Fruit fly (Drosophila melanogaster) whole organism, embryonic: ENCODE data around the gene CG4218.

Experiments
- Atf6 ChIP-seq: fragments of 200-800 bp; sonication (Bioruptor generic); IDR thresholded peaks from 2 replicates; pipeline ENCODE4 v1.3.6; 2022; ENCODE audit warnings: missing biosample characterization, missing genetic modification characterization
- Blimp-1 ChIP-seq: fragments of 200-800 bp; sonication (Bioruptor generic); optimal IDR thresholded peaks from 3 replicates; lab custom pipeline; 2018; ENCODE audit warnings: missing biosample characterization, missing genetic modification characterization, mild to moderate bottlenecking, moderate library complexity, missing genetic modification reagents
- CG1024 ChIP-seq: fragments of 200-800 bp; sonication (Bioruptor generic); IDR thresholded peaks from 2 replicates; pipeline ENCODE4 v1.3.6; 2022; ENCODE audit warnings: missing biosample characterization, missing genetic modification characterization
- CG10321 ChIP-seq: fragments of 200-800 bp; sonication (Bioruptor generic); IDR thresholded peaks from 2 replicates; pipeline ENCODE4 v1.3.6; 2022; ENCODE audit warnings: missing biosample characterization, missing genetic modification characterization
- CG11504 ChIP-seq: fragments of 200-800 bp; sonication (Bioruptor generic); optimal IDR thresholded peaks from 3 replicates; lab custom pipeline; 2019; ENCODE audit warnings: missing biosample characterization, mild to moderate bottlenecking, missing genetic modification characterization, moderate library complexity
- CG11696 ChIP-seq: fragments of 200-800 bp; sonication (Bioruptor generic); IDR thresholded peaks from 2 replicates; pipeline ENCODE4 v1.3.6; 2022; ENCODE audit warnings: missing biosample characterization, missing genetic modification characterization
- CG12942 ChIP-seq: fragments of 200-800 bp; sonication (Bioruptor generic); optimal IDR thresholded peaks from 3 replicates; lab custom pipeline; 2016; ENCODE audit warnings: missing biosample characterization, missing genetic modification characterization
- CG13296 ChIP-seq: fragments of 200-800 bp; sonication (Bioruptor generic); optimal IDR thresholded peaks from 3 replicates; lab custom pipeline; 2018; ENCODE audit warnings: missing biosample characterization, mild to moderate bottlenecking, missing genetic modification characterization
- CG14441 ChIP-seq: fragments of 200-800 bp; sonication (Bioruptor generic); IDR thresholded peaks from 2 replicates; pipeline ENCODE4 v1.3.6; 2022; ENCODE audit warnings: missing biosample characterization, missing genetic modification characterization
- CG15479 ChIP-seq: fragments of 200-800 bp; sonication (Bioruptor generic); optimal IDR thresholded peaks from 3 replicates; lab custom pipeline; 2019; ENCODE audit warnings: missing biosample characterization, mild to moderate bottlenecking, missing genetic modification characterization, moderate library complexity
- CG15601 ChIP-seq: fragments of 200-800 bp; sonication (Bioruptor generic); optimal IDR thresholded peaks from 3 replicates; lab custom pipeline; 2019; ENCODE audit warnings: missing biosample characterization, mild to moderate bottlenecking, missing genetic modification characterization, moderate library complexity
- CG17328 ChIP-seq: fragments of 200-800 bp; sonication (Bioruptor generic); IDR thresholded peaks from 2 replicates; pipeline ENCODE4 v1.3.6; 2022; ENCODE audit warnings: missing biosample characterization, missing genetic modification characterization
- CG18262 ChIP-seq: fragments of 200-800 bp; optimal IDR thresholded peaks from 3 replicates; lab custom pipeline; 2019; ENCODE audit warnings: missing biosample characterization, mild to moderate bottlenecking, missing genetic modification characterization, moderate library complexity
- CG18764 ChIP-seq: fragments of 200-800 bp; sonication (Bioruptor generic); optimal IDR thresholded peaks from 3 replicates; lab custom pipeline; 2016; ENCODE audit warnings: missing biosample characterization, missing genetic modification characterization
- CG2199 ChIP-seq: fragments of 200-800 bp; sonication (Bioruptor generic); IDR thresholded peaks from 3 replicates; pipeline ENCODE4 v1.3.6; 2022; ENCODE audit warnings: missing biosample characterization, missing genetic modification characterization
- CG30403 ChIP-seq: fragments of 200-800 bp; sonication (Bioruptor generic); optimal IDR thresholded peaks from 3 replicates; lab custom pipeline; 2016; ENCODE audit warnings: missing biosample characterization, missing genetic modification characterization
- CG3995 ChIP-seq: fragments of 200-800 bp; sonication (Bioruptor generic); optimal IDR thresholded peaks from 3 replicates; lab custom pipeline; 2016; ENCODE audit warnings: missing biosample characterization, missing genetic modification characterization
- CG4820 ChIP-seq: fragments of 200-800 bp; sonication (Bioruptor generic); optimal IDR thresholded peaks from 3 replicates; lab custom pipeline; 2016; ENCODE audit warnings: missing biosample characterization, missing genetic modification characterization
- CG6272 ChIP-seq: fragments of 200-800 bp; sonication (Bioruptor generic); IDR thresholded peaks from 2 replicates; pipeline ENCODE4 v1.3.6; 2022; ENCODE audit warnings: missing biosample characterization, missing genetic modification characterization
- CG6689 ChIP-seq: fragments of 200-800 bp; sonication (Bioruptor generic); IDR thresholded peaks from 2 replicates; pipeline ENCODE4 v1.3.6; 2022; ENCODE audit warnings: missing biosample characterization, missing genetic modification characterization
- CG6765 ChIP-seq: fragments of 200-800 bp; sonication (Bioruptor generic); optimal IDR thresholded peaks from 3 replicates; lab custom pipeline; 2017; ENCODE audit warnings: missing biosample characterization, mild to moderate bottlenecking, missing genetic modification characterization
- CG7839 ChIP-seq: fragments of 200-800 bp; sonication (Bioruptor generic); optimal IDR thresholded peaks from 3 replicates; lab custom pipeline; 2018; ENCODE audit warnings: missing biosample characterization, mild to moderate bottlenecking, missing genetic modification characterization, moderate library complexity
- CG8290 ChIP-seq, 3 experiments: fragments of 200-800 bp; sonication (Bioruptor generic); optimal IDR thresholded peaks; 2 replicates each; lab custom pipeline; 2016 to 2019; ENCODE audit warnings: missing biosample characterization in 3 of 3, missing genetic modification characterization in 3 of 3, mild to moderate bottlenecking in 2 of 3, moderate library complexity in 1 of 3
- CG9817 ChIP-seq: fragments of 200-800 bp; sonication (Bioruptor generic); optimal IDR thresholded peaks from 2 replicates; lab custom pipeline; 2018; ENCODE audit warnings: missing biosample characterization, mild to moderate bottlenecking, missing genetic modification characterization, moderate library complexity
- CG9876 ChIP-seq: fragments of 200-800 bp; sonication (Bioruptor generic); optimal IDR thresholded peaks from 2 replicates; lab custom pipeline; 2016; ENCODE audit warnings: missing biosample characterization, missing genetic modification characterization
- CrebB ChIP-seq: fragments of 200-800 bp; sonication (Bioruptor generic); optimal IDR thresholded peaks from 3 replicates; lab custom pipeline; 2018; ENCODE audit warnings: missing biosample characterization, mild to moderate bottlenecking, missing genetic modification characterization
- Dip3 ChIP-seq: fragments of 200-800 bp; sonication (Bioruptor generic); optimal IDR thresholded peaks from 3 replicates; lab custom pipeline; 2016; ENCODE audit warnings: missing biosample characterization, missing genetic modification characterization
- Lhr ChIP-seq: fragments of 200-800 bp; sonication (Bioruptor generic); optimal IDR thresholded peaks from 3 replicates; lab custom pipeline; 2017; ENCODE audit warnings: mild to moderate bottlenecking, missing biosample characterization, missing genetic modification reagents, missing genetic modification characterization
- Lim3 ChIP-seq: fragments of 200-800 bp; sonication (Bioruptor generic); IDR thresholded peaks from 2 replicates; pipeline ENCODE4 v1.3.6; 2022; ENCODE audit warnings: missing biosample characterization, missing genetic modification characterization
- Mad ChIP-seq: fragments of 200-800 bp; sonication (Bioruptor generic); optimal IDR thresholded peaks from 2 replicates; lab custom pipeline; 2016; ENCODE audit warnings: missing biosample characterization, missing genetic modification characterization
- Max ChIP-seq: fragments of 200-800 bp; sonication (Bioruptor generic); optimal IDR thresholded peaks from 2 replicates; lab custom pipeline; 2016; ENCODE audit warnings: missing biosample characterization, mild to moderate bottlenecking, missing genetic modification characterization
- NC2α ChIP-seq: fragments of 200-800 bp; sonication (Bioruptor generic); optimal IDR thresholded peaks from 2 replicates; lab custom pipeline; 2016; ENCODE audit warnings: missing biosample characterization, missing genetic modification characterization
- aop ChIP-seq: fragments of 200-800 bp; sonication (Bioruptor generic); IDR thresholded peaks from 2 replicates; pipeline ENCODE4 v1.3.6; 2022; ENCODE audit warnings: missing biosample characterization, missing genetic modification characterization
- ato ChIP-seq: fragments of 200-800 bp; sonication (Bioruptor generic); IDR thresholded peaks from 2 replicates; pipeline ENCODE4 v1.3.6; 2022; ENCODE audit warnings: missing biosample characterization, missing genetic modification characterization; ENCODE audit not compliant: partially characterized antibody
- bigmax ChIP-seq: fragments of 200-800 bp; sonication (Bioruptor generic); optimal IDR thresholded peaks from 2 replicates; lab custom pipeline; 2018; ENCODE audit warnings: missing biosample characterization, mild to moderate bottlenecking, missing genetic modification characterization
- cg ChIP-seq: fragments of 200-800 bp; sonication (Bioruptor generic); optimal IDR thresholded peaks from 3 replicates; lab custom pipeline; 2019; ENCODE audit warnings: missing biosample characterization, mild to moderate bottlenecking, missing genetic modification characterization, moderate library complexity
- chif ChIP-seq, 2 experiments: fragments of 200-800 bp; sonication (Bioruptor generic); optimal IDR thresholded peaks; 3 replicates each; lab custom pipeline; 2016; ENCODE audit warnings: missing biosample characterization in 2 of 2, missing genetic modification characterization in 2 of 2
- croc ChIP-seq: fragments of 200-800 bp; sonication (Bioruptor generic); conservative IDR thresholded peaks from 3 replicates; pipeline ENCODE4 v1.3.6; 2022; ENCODE audit warnings: missing biosample characterization, missing genetic modification characterization
- eve ChIP-seq, 2 experiments: fragments of >200 bp; optimal IDR thresholded peaks; 2 replicates each; lab custom pipeline; 2017; ENCODE audit warnings: missing biosample characterization in 2 of 2, missing genetic modification characterization in 2 of 2
- ewg ChIP-seq: fragments of 200-800 bp; sonication (Bioruptor generic); optimal IDR thresholded peaks from 3 replicates; lab custom pipeline; 2017; ENCODE audit warnings: mild to moderate bottlenecking, missing biosample characterization, missing genetic modification reagents, missing genetic modification characterization
- exex ChIP-seq: fragments of 200-800 bp; sonication (Bioruptor generic); optimal IDR thresholded peaks from 4 replicates; lab custom pipeline; 2018; ENCODE audit warnings: missing biosample characterization, mild to moderate bottlenecking, missing genetic modification characterization, moderate library complexity
- fru ChIP-seq: fragments of >200 bp; optimal IDR thresholded peaks from 2 replicates; lab custom pipeline; 2017
- kni ChIP-seq: fragments of 200-800 bp; sonication (Bioruptor generic); optimal IDR thresholded peaks from 3 replicates; lab custom pipeline; 2017; ENCODE audit warnings: mild to moderate bottlenecking, missing biosample characterization, missing genetic modification reagents, missing genetic modification characterization
- lbe ChIP-seq: fragments of 200-800 bp; sonication (Bioruptor generic); optimal IDR thresholded peaks from 2 replicates; lab custom pipeline; 2016; ENCODE audit warnings: missing biosample characterization, mild to moderate bottlenecking, missing genetic modification characterization
- lmd ChIP-seq: fragments of 200-800 bp; sonication (Bioruptor generic); IDR thresholded peaks from 2 replicates; pipeline ENCODE4 v1.3.6; 2022; ENCODE audit warnings: missing biosample characterization, missing genetic modification characterization
- pum ChIP-seq: fragments of 200-800 bp; sonication (Bioruptor generic); optimal IDR thresholded peaks from 2 replicates; lab custom pipeline; 2016; ENCODE audit warnings: missing biosample characterization, missing genetic modification characterization
- rib ChIP-seq: fragments of 200-800 bp; sonication (Bioruptor generic); IDR thresholded peaks from 2 replicates; pipeline ENCODE4 v1.3.6; 2022; ENCODE audit warnings: missing biosample characterization, missing genetic modification characterization
- tgo ChIP-seq: fragments of 200-800 bp; sonication (Bioruptor generic); IDR thresholded peaks from 3 replicates; pipeline ENCODE4 v1.3.6; 2022; ENCODE audit warnings: missing biosample characterization, missing genetic modification characterization
- vfl ChIP-seq: fragments of 200-800 bp; sonication (Bioruptor generic); optimal IDR thresholded peaks from 2 replicates; lab custom pipeline; 2016; ENCODE audit warnings: missing biosample characterization, missing genetic modification characterization
- wek ChIP-seq: fragments of 200-800 bp; sonication (Bioruptor generic); optimal IDR thresholded peaks from 3 replicates; lab custom pipeline; 2018; ENCODE audit warnings: missing biosample characterization, mild to moderate bottlenecking, missing genetic modification characterization, moderate library complexity

CG4218 gene

dm6 chr2L:14512811-14513389 is 36.0 kb downstream of the CG4218 start (continued):
- TF ChIP-seq CG11504 = peak; percentile 77
- peak; percentile 35; the same call in 1 of the 2 replicates for TF ChIP-seq Atf6 (GFP tag; lab: Robert Waterston, UW)
- peak; percentile 13 for TF ChIP-seq lbe (GFP tag; lab: Kevin White, UChicago)
- no peak for TF ChIP-seq CG3995 (GFP tag; lab: Kevin White, UChicago)
- peak; percentile 59 for TF ChIP-seq CG12942
- no peak for TF ChIP-seq CG6765
- peak; percentile 74 for TF ChIP-seq NC2α
- TF ChIP-seq CG8290 (GFP tag; optimal IDR thresholded peaks at IDR 0.05; lab: Kevin White, UChicago) = peak; percentile 88
- peak in 1 of 2 experiments; percentile 74 for TF ChIP-seq CG8290 (tag; optimal IDR thresholded peaks at IDR 0.05; lab: Kevin White, UChicago)
- no peak for TF ChIP-seq fru (lab: Kevin White, UChicago)
- peak; percentile 72 for TF ChIP-seq CG6689
- peak; percentile 67; the same call in 2 of the 3 replicates for TF ChIP-seq croc (GFP tag; lab: Robert Waterston, UW)
- no peak for TF ChIP-seq ato
- peak; percentile 64 for TF ChIP-seq Lhr (GFP tag; lab: Kevin White, UChicago)
- TF ChIP-seq CG17328 (GFP tag; lab: Robert Waterston, UW) = peak; percentile 84
- peak; percentile 67 for TF ChIP-seq CG30403
- peak; percentile 50; the same call in 1 of the 2 replicates for TF ChIP-seq CG1024 (GFP tag; lab: Robert Waterston, UW)
- TF ChIP-seq CG9876 = peak; percentile 52
- peak; percentile 49; the same call in 2 of the 3 replicates for TF ChIP-seq tgo
- TF ChIP-seq Blimp-1 (GFP tag; lab: Kevin White, UChicago) = peak; percentile 70
- TF ChIP-seq Lim3 (GFP tag; lab: Robert Waterston, UW) = no peak
- TF ChIP-seq aop (GFP tag; lab: Robert Waterston, UW) = no peak
- no peak for TF ChIP-seq CG11696 (GFP tag; lab: Robert Waterston, UW)
- TF ChIP-seq kni = peak; percentile 65
- TF ChIP-seq ewg (GFP tag; lab: Kevin White, UChicago) = peak; percentile 54
- TF ChIP-seq CrebB (tag; lab: Kevin White, UChicago) = peak; percentile 10
- TF ChIP-seq eve (GFP tag; optimal IDR thresholded peaks at IDR 0.05; lab: Kevin White, UChicago) = peak; percentile 66 to 86
- no peak for TF ChIP-seq cg (GFP tag; lab: Kevin White, UChicago)
- TF ChIP-seq CG15601 (tag; lab: Kevin White, UChicago) = peak; percentile 74
- TF ChIP-seq vfl (GFP tag; lab: Kevin White, UChicago) = peak; percentile 54
- TF ChIP-seq CG6272 (GFP tag; lab: Robert Waterston, UW) = 0 out of 2 replicates have a peak, but pooled peaks have one; percentile 48
- TF ChIP-seq exex (tag; lab: Kevin White, UChicago) = no peak
- TF ChIP-seq CG14441 (GFP tag; lab: Robert Waterston, UW) = no peak
- TF ChIP-seq Max (GFP tag; lab: Kevin White, UChicago) = peak; percentile 69
- TF ChIP-seq chif (GFP tag; optimal IDR thresholded peaks at IDR 0.05; lab: Kevin White, UChicago) = peak; percentile 56 to 92
- TF ChIP-seq bigmax (GFP tag; lab: Kevin White, UChicago) = no peak
- TF ChIP-seq rib (GFP tag; lab: Robert Waterston, UW) = no peak
- TF ChIP-seq Dip3 (GFP tag; lab: Kevin White, UChicago) = peak; percentile 11
- TF ChIP-seq CG13296 (GFP tag; lab: Kevin White, UChicago) = no peak
- peak; percentile 79 for TF ChIP-seq pum (GFP tag; lab: Kevin White, UChicago)
- peak; percentile 78 for TF ChIP-seq CG4820 (GFP tag; lab: Kevin White, UChicago)
- peak; percentile 91 for TF ChIP-seq CG18262 (tag; lab: Kevin White, UChicago)
- peak; percentile 79; the same call in 1 of the 3 replicates for TF ChIP-seq CG2199 (GFP tag; lab: Robert Waterston, UW)
- TF ChIP-seq CG10321 = no peak
- TF ChIP-seq CG7839 (tag; lab: Kevin White, UChicago) = peak; percentile 81
- peak; percentile 64 for TF ChIP-seq Mad (GFP tag; lab: Kevin White, UChicago)
- peak; percentile 63 for TF ChIP-seq CG18764 (GFP tag; lab: Kevin White, UChicago)
- TF ChIP-seq wek = peak; percentile 11
- TF ChIP-seq CG15479 (GFP tag; lab: Kevin White, UChicago) = peak; percentile 39
- peak; percentile 26 for TF ChIP-seq CG9817 (tag; lab: Kevin White, UChicago)
- TF ChIP-seq lmd (GFP tag; lab: Robert Waterston, UW) = peak; percentile 66
